Worm (Caenorhabditis elegans): ENCODE measurements around the gene ptr-5.

ce11 chrX:17318284-17318683 lies at the start of gene ptr-5:
- TF ChIP-seq spr-3 (GFP tag; optimal IDR thresholded peaks at IDR 0.05) = no peak
- no peak for TF ChIP-seq lsy-2 (tag; optimal IDR thresholded peaks at IDR 0.05)
- TF ChIP-seq Y48G9A.11 (GFP tag; IDR thresholded peaks at IDR 0.05) = no peak
- no peak for TF ChIP-seq aly-2 (tag; optimal IDR thresholded peaks at IDR 0.05)
- peak in 1 of 2 experiments; percentile 20 for TF ChIP-seq unc-62 (GFP tag; optimal IDR thresholded peaks at IDR 0.05 in 1 of 2)
- TF ChIP-seq unc-62 (tag; optimal IDR thresholded peaks at IDR 0.05) = no peak
- TF ChIP-seq ceh-28 (tag; optimal IDR thresholded peaks at IDR 0.05) = no peak
- no peak for TF ChIP-seq ceh-82 (tag; optimal IDR thresholded peaks at IDR 0.05)
- TF ChIP-seq lin-29 (GFP tag; IDR thresholded peaks at IDR 0.05) = no peak
- no peak for TF ChIP-seq daf-12 (tag; optimal IDR thresholded peaks at IDR 0.05)
- TF ChIP-seq lin-38 (GFP tag; IDR thresholded peaks at IDR 0.05) = no peak
- TF ChIP-seq nhr-111 (GFP tag; optimal IDR thresholded peaks at IDR 0.05) = no peak
- no peak for TF ChIP-seq ceh-20 (GFP tag; IDR thresholded peaks at IDR 0.05)

Measured in whole organism, L4 larva.